Worm (Caenorhabditis elegans) whole organism, L1 larva: ENCODE measurements around the gene oatr-1.
A peak's percentile ranks its signal among the peaks of the same experiment; 100 is the strongest.

Experiments
- C04F5.9 ChIP-seq: sonication (generic microtip); optimal IDR thresholded peaks from 2 replicates; lab custom pipeline; 2016; ENCODE audit warnings: missing genetic modification characterization, missing compliant biosample characterization
- Y116A8C.19 ChIP-seq: sonication (generic microtip); optimal IDR thresholded peaks from 2 replicates; lab custom pipeline; 2016; ENCODE audit warnings: missing compliant biosample characterization, missing genetic modification characterization, borderline replicate concordance
- aha-1 ChIP-seq: fragments of 150-350 bp; optimal IDR thresholded peaks from 2 replicates; lab custom pipeline; 2014; ENCODE audit warnings: missing biosample characterization, missing genetic modification characterization
- alr-1 ChIP-seq: fragments of 200-800 bp; sonication (Bioruptor generic); optimal IDR thresholded peaks from 2 replicates; lab custom pipeline; 2018; ENCODE audit warnings: borderline replicate concordance, mild to moderate bottlenecking, missing genetic modification characterization, missing compliant biosample characterization
- ama-1 ChIP-seq: fragments of 150-350 bp; optimal IDR thresholded peaks from 2 replicates; lab custom pipeline; 2014
- blmp-1 ChIP-seq: fragments of 150-350 bp; optimal IDR thresholded peaks from 2 replicates; lab custom pipeline; 2014; ENCODE audit warnings: missing biosample characterization, missing genetic modification characterization
- ceh-8 ChIP-seq: fragments of 200-800 bp; sonication (Bioruptor generic); optimal IDR thresholded peaks from 2 replicates; lab custom pipeline; 2018; ENCODE audit warnings: mild to moderate bottlenecking, missing genetic modification characterization, moderate library complexity, missing compliant biosample characterization
- ceh-82 ChIP-seq, 3 experiments: fragments of 150-350 bp in 1 of 3; sonication (generic microtip) in 2 of 3; optimal IDR thresholded peaks; 2 replicates each; lab custom pipeline; 2014 to 2017; ENCODE audit warnings: missing biosample characterization in 3 of 3, missing genetic modification characterization in 3 of 3
- ceh-88 ChIP-seq: fragments of 200-800 bp; sonication (Bioruptor generic); IDR thresholded peaks from 2 replicates; pipeline ENCODE4 v1.3.6; 2022; ENCODE audit warnings: missing genetic modification characterization, missing compliant biosample characterization
- dpl-1 ChIP-seq, 3 experiments: fragments of 150-350 bp in 2 of 3; sonication (generic microtip) in 1 of 3; optimal IDR thresholded peaks; 2 replicates each; lab custom pipeline; 2014 to 2017; ENCODE audit warnings: missing biosample characterization in 3 of 3, missing genetic modification characterization in 3 of 3, missing genetic modification reagents in 3 of 3
- dsc-1 ChIP-seq: sonication (generic microtip); optimal IDR thresholded peaks from 2 replicates; lab custom pipeline; 2016; ENCODE audit warnings: mild to moderate bottlenecking, missing genetic modification characterization, missing compliant biosample characterization
- efl-1 ChIP-seq, 4 experiments: fragments of 150-350 bp; optimal IDR thresholded peaks in 3 of 4; peaks in 1 of 4; 1 replicate in 1 of 4; 2 replicates in 3 of 4; lab custom pipeline; 2014; ENCODE audit warnings: missing biosample characterization in 2 of 4, missing genetic modification characterization in 2 of 4, missing genetic modification reagents in 2 of 4
- egl-27 ChIP-seq, 2 experiments: fragments of 150-350 bp in 1 of 2; sonication (generic microtip); optimal IDR thresholded peaks; 3 replicates each; lab custom pipeline; 2017 to 2018; ENCODE audit warnings: missing biosample characterization in 2 of 2, missing genetic modification characterization in 2 of 2, missing genetic modification reagents in 2 of 2
- elt-3 ChIP-seq, 6 experiments: fragments of 150-350 bp in 1 of 6; sonication (generic microtip); optimal IDR thresholded peaks; 2 replicates each; lab custom pipeline; 2017 to 2018; ENCODE audit warnings: missing biosample characterization in 6 of 6, missing genetic modification characterization in 6 of 6, inconsistent platforms in 1 of 6
- fkh-8 ChIP-seq: sonication (generic microtip); optimal IDR thresholded peaks from 2 replicates; lab custom pipeline; 2016; ENCODE audit warnings: mild to moderate bottlenecking, missing genetic modification characterization, missing compliant biosample characterization
- grh-1 ChIP-seq: fragments of 200-800 bp; sonication (Bioruptor generic); IDR thresholded peaks from 2 replicates; pipeline ENCODE4 v1.3.6; 2022; ENCODE audit warnings: missing genetic modification reagents, missing genetic modification characterization, missing compliant biosample characterization
- hpl-2 ChIP-seq: fragments of 150-350 bp; optimal IDR thresholded peaks from 2 replicates; lab custom pipeline; 2014; ENCODE audit warnings: missing biosample characterization, missing genetic modification reagents, missing genetic modification characterization
- irx-1 ChIP-seq: sonication (generic microtip); optimal IDR thresholded peaks from 2 replicates; lab custom pipeline; 2016; ENCODE audit warnings: missing genetic modification characterization, missing compliant biosample characterization
- jun-1 ChIP-seq: fragments of 150-350 bp; optimal IDR thresholded peaks from 2 replicates; lab custom pipeline; 2014; ENCODE audit warnings: missing biosample characterization, missing genetic modification reagents, missing genetic modification characterization
- lin-13 ChIP-seq: fragments of 150-350 bp; optimal IDR thresholded peaks from 2 replicates; lab custom pipeline; 2014; ENCODE audit warnings: missing biosample characterization, missing genetic modification reagents, missing genetic modification characterization
- lin-14 ChIP-seq: fragments of 200-800 bp; sonication (Bioruptor generic); optimal IDR thresholded peaks from 2 replicates; lab custom pipeline; 2018; ENCODE audit warnings: mild to moderate bottlenecking, missing genetic modification characterization, moderate library complexity, missing compliant biosample characterization
- lin-15B ChIP-seq: fragments of 150-350 bp; sonication (generic microtip); optimal IDR thresholded peaks from 3 replicates; lab custom pipeline; 2014; ENCODE audit warnings: missing biosample characterization, missing genetic modification characterization
- lin-35 ChIP-seq, 2 experiments: fragments of 150-350 bp; optimal IDR thresholded peaks; 2 replicates each; lab custom pipeline; 2014; ENCODE audit warnings: missing biosample characterization in 2 of 2, missing genetic modification characterization in 2 of 2, missing genetic modification reagents in 2 of 2
- lin-39 ChIP-seq: fragments of 150-350 bp; optimal IDR thresholded peaks from 2 replicates; lab custom pipeline; 2014; ENCODE audit warnings: missing biosample characterization, missing genetic modification reagents, missing genetic modification characterization
- lir-3 ChIP-seq: sonication (generic microtip); optimal IDR thresholded peaks from 2 replicates; lab custom pipeline; 2016; ENCODE audit warnings: mild to moderate bottlenecking, missing genetic modification characterization, moderate library complexity, missing compliant biosample characterization; ENCODE audit not compliant: poor library complexity
- lsy-2 ChIP-seq, 2 experiments: fragments of 150-350 bp; optimal IDR thresholded peaks; 2 replicates each; lab custom pipeline; 2014; ENCODE audit warnings: missing biosample characterization in 2 of 2, missing genetic modification characterization in 2 of 2
- mdl-1 ChIP-seq, 2 experiments: fragments of 150-350 bp; optimal IDR thresholded peaks; 2 replicates each; lab custom pipeline; 2014 to 2017; ENCODE audit warnings: missing biosample characterization in 2 of 2, missing genetic modification characterization in 2 of 2, inconsistent platforms in 1 of 2
- mef-2 ChIP-seq: fragments of 150-350 bp; optimal IDR thresholded peaks from 2 replicates; lab custom pipeline; 2014; ENCODE audit warnings: missing biosample characterization, missing genetic modification characterization
- nhr-12 ChIP-seq: sonication (generic microtip); optimal IDR thresholded peaks from 2 replicates; lab custom pipeline; 2017; ENCODE audit warnings: missing biosample characterization, missing genetic modification characterization
- nhr-19 ChIP-seq: fragments of 200-800 bp; sonication (Bioruptor generic); conservative IDR thresholded peaks from 2 replicates; pipeline ENCODE4 v1.3.6; 2022; ENCODE audit warnings: missing genetic modification characterization, missing compliant biosample characterization
- nhr-20 ChIP-seq: sonication (generic microtip); optimal IDR thresholded peaks from 2 replicates; lab custom pipeline; 2016; ENCODE audit warnings: mild to moderate bottlenecking, missing genetic modification characterization, missing compliant biosample characterization
- nhr-47 ChIP-seq: sonication (generic microtip); optimal IDR thresholded peaks from 2 replicates; lab custom pipeline; 2016; ENCODE audit warnings: mild to moderate bottlenecking, missing genetic modification characterization, moderate library complexity, missing compliant biosample characterization
- nhr-71 ChIP-seq: sonication (generic microtip); optimal IDR thresholded peaks from 2 replicates; lab custom pipeline; 2016; ENCODE audit warnings: mild to moderate bottlenecking, missing genetic modification characterization, moderate library complexity, missing compliant biosample characterization
- nhr-84 ChIP-seq: sonication (generic microtip); optimal IDR thresholded peaks from 2 replicates; lab custom pipeline; 2017; ENCODE audit warnings: missing biosample characterization, missing genetic modification characterization
- nhr-85 ChIP-seq: sonication (generic microtip); peaks from one replicate; lab custom pipeline; 2016; ENCODE audit warnings: missing genetic modification characterization, inconsistent platforms, missing compliant biosample characterization
- rnt-1 ChIP-seq: sonication (generic microtip); optimal IDR thresholded peaks from 2 replicates; lab custom pipeline; 2016; ENCODE audit warnings: mild to moderate bottlenecking, missing genetic modification characterization, moderate library complexity, missing compliant biosample characterization
- snpc-4 ChIP-seq: fragments of 150-350 bp; optimal IDR thresholded peaks from 2 replicates; lab custom pipeline; 2014; ENCODE audit warnings: missing biosample characterization, missing genetic modification characterization
- snu-23 ChIP-seq: sonication (generic microtip); optimal IDR thresholded peaks from 2 replicates; lab custom pipeline; 2016; ENCODE audit warnings: missing genetic modification characterization, missing compliant biosample characterization
- sox-4 ChIP-seq: sonication (generic microtip); optimal IDR thresholded peaks from 2 replicates; lab custom pipeline; 2016; ENCODE audit warnings: missing genetic modification characterization, missing compliant biosample characterization
- swsn-7 ChIP-seq: sonication (generic microtip); optimal IDR thresholded peaks from 2 replicates; lab custom pipeline; 2016; ENCODE audit warnings: missing genetic modification characterization, missing compliant biosample characterization
- tbx-2 ChIP-seq: sonication (generic microtip); optimal IDR thresholded peaks from 2 replicates; lab custom pipeline; 2016; ENCODE audit warnings: missing genetic modification characterization, missing compliant biosample characterization
- tlp-1 ChIP-seq: fragments of 150-350 bp; optimal IDR thresholded peaks from 2 replicates; lab custom pipeline; 2014; ENCODE audit warnings: missing biosample characterization, missing genetic modification characterization
- unc-130 ChIP-seq: fragments of 150-350 bp; optimal IDR thresholded peaks from 2 replicates; lab custom pipeline; 2017; ENCODE audit warnings: missing biosample characterization, missing genetic modification characterization, inconsistent platforms
- unc-30 ChIP-seq: sonication (generic microtip); optimal IDR thresholded peaks from 2 replicates; lab custom pipeline; 2017; ENCODE audit warnings: missing biosample characterization, missing genetic modification characterization
- unc-62 ChIP-seq: fragments of 150-350 bp; optimal IDR thresholded peaks from 2 replicates; lab custom pipeline; 2014; ENCODE audit warnings: missing biosample characterization, missing genetic modification reagents, missing genetic modification characterization
- vab-15 ChIP-seq: sonication (generic microtip); optimal IDR thresholded peaks from 2 replicates; lab custom pipeline; 2017; ENCODE audit warnings: missing genotype, mild to moderate bottlenecking, missing genetic modification characterization, missing compliant biosample characterization
- zag-1 ChIP-seq: fragments of 150-350 bp; optimal IDR thresholded peaks from 2 replicates; lab custom pipeline; 2014; ENCODE audit warnings: missing biosample characterization, missing genetic modification characterization
- ztf-4 ChIP-seq: fragments of 150-350 bp; optimal IDR thresholded peaks from 2 replicates; lab custom pipeline; 2014; ENCODE audit warnings: missing biosample characterization, missing genetic modification characterization

Gene oatr-1

ce11 chrIII:6360114-6360513 lies 35.9 kb downstream of the oatr-1 start:
- TF ChIP-seq lin-15B (tag; lab: Kevin White, UChicago), result no peak
- peak; percentile 50 for TF ChIP-seq lin-13 (GFP tag; lab: Kevin White, UChicago)
- TF ChIP-seq nhr-85, result peak; percentile 97
- peak; percentile 2 for TF ChIP-seq swsn-7 (tag; lab: Kevin White, UChicago)
- TF ChIP-seq lin-35 (GFP tag; optimal IDR thresholded peaks at IDR 0.05; lab: Kevin White, UChicago), result peak; percentile 28 to 58
- TF ChIP-seq grh-1 (GFP tag; lab: Robert Waterston, UW), result peak; percentile 54; the same call in 1 of the 2 replicates
- peak; percentile 57 for TF ChIP-seq dsc-1 (tag; lab: Kevin White, UChicago)
- TF ChIP-seq mdl-1 (tag; optimal IDR thresholded peaks at IDR 0.05; lab: Kevin White, UChicago), result peak in 1 of 2 experiments; percentile 85
- peak; percentile 73 for TF ChIP-seq nhr-19 (GFP tag; lab: Robert Waterston, UW)
- TF ChIP-seq C04F5.9 (tag; lab: Kevin White, UChicago), result no peak
- peak in 1 of 3 experiments; percentile 28 for TF ChIP-seq dpl-1 (GFP tag; optimal IDR thresholded peaks at IDR 0.05; lab: Kevin White, UChicago)
- TF ChIP-seq nhr-71, result peak; percentile 92
- peak; percentile 61 for TF ChIP-seq blmp-1 (tag; lab: Kevin White, UChicago)
- no peak for TF ChIP-seq sox-4 (tag; lab: Kevin White, UChicago)
- peak; percentile 74 for TF ChIP-seq snu-23 (GFP tag; lab: Kevin White, UChicago)
- TF ChIP-seq nhr-47 (tag; lab: Kevin White, UChicago), result peak; percentile 55
- peak; percentile 65 for TF ChIP-seq unc-130
- no peak for TF ChIP-seq unc-30
- no peak for TF ChIP-seq ama-1 (lab: Kevin White, UChicago)
- peak; percentile 53 to 65 for TF ChIP-seq lsy-2 (tag; optimal IDR thresholded peaks at IDR 0.05; lab: Kevin White, UChicago)
- TF ChIP-seq lin-39 (tag; lab: Kevin White, UChicago), result peak; percentile 66
- peak; percentile 26 for TF ChIP-seq lir-3 (tag; lab: Kevin White, UChicago)
- TF ChIP-seq nhr-20 (tag; lab: Kevin White, UChicago), result peak; percentile 80
- no peak for TF ChIP-seq hpl-2 (GFP tag; lab: Kevin White, UChicago)
- TF ChIP-seq egl-27 (tag; optimal IDR thresholded peaks at IDR 0.05; lab: Kevin White, UChicago), result peak in 1 of 2 experiments; percentile 1
- TF ChIP-seq elt-3 (tag; optimal IDR thresholded peaks at IDR 0.05; lab: Kevin White, UChicago), result peak in 1 of 6 experiments; percentile 3
- TF ChIP-seq tbx-2 (tag; lab: Kevin White, UChicago), result peak; percentile 42
- peak; percentile 84 for TF ChIP-seq rnt-1
- no peak for TF ChIP-seq irx-1 (tag; lab: Kevin White, UChicago)
- peak; percentile 91 for TF ChIP-seq lin-14 (GFP tag; lab: Kevin White, UChicago)
- TF ChIP-seq ceh-82 (tag; optimal IDR thresholded peaks at IDR 0.05; lab: Kevin White, UChicago), result no peak
- TF ChIP-seq efl-1 (optimal IDR thresholded peaks at IDR 0.05; lab: Kevin White, UChicago), result peak; percentile 3 to 28
- peak in 1 of 2 experiments; percentile 93 for TF ChIP-seq efl-1 (GFP tag; optimal IDR thresholded peaks at IDR 0.05 in 1 of 2; lab: Kevin White, UChicago)

ce11 chrIII:6359171-6359854 lies 36.7 kb downstream of the oatr-1 start:
- TF ChIP-seq unc-62 (no peak), C04F5.9 (tag; lab: Kevin White, UChicago) (no peak), blmp-1 (tag; lab: Kevin White, UChicago) (peak; percentile 83), lsy-2 (tag; optimal IDR thresholded peaks at IDR 0.05; lab: Kevin White, UChicago) (no peak), tbx-2 (tag; lab: Kevin White, UChicago) (no peak), ceh-82 (tag; optimal IDR thresholded peaks at IDR 0.05; lab: Kevin White, UChicago) (no peak), jun-1 (tag; lab: Kevin White, UChicago) (no peak), nhr-19 (GFP tag; lab: Robert Waterston, UW) (0 out of 2 replicates have a peak, but pooled peaks have one; percentile 5), ceh-8 (GFP tag; lab: Kevin White, UChicago) (no peak), snpc-4 (tag; lab: Kevin White, UChicago) (no peak), mef-2 (tag; lab: Kevin White, UChicago) (no peak), nhr-84 (tag; lab: Kevin White, UChicago) (no peak), lir-3 (tag; lab: Kevin White, UChicago) (no peak), aha-1 (tag; lab: Kevin White, UChicago) (no peak), nhr-12 (tag; lab: Kevin White, UChicago) (no peak), unc-130 (no peak), vab-15 (tag; lab: Kevin White, UChicago) (no peak), ztf-4 (no peak), alr-1 (no peak), fkh-8 (tag; lab: Kevin White, UChicago) (no peak), zag-1 (no peak), efl-1 (optimal IDR thresholded peaks at IDR 0.05; lab: Kevin White, UChicago) (no peak), efl-1 (GFP tag; optimal IDR thresholded peaks at IDR 0.05 in 1 of 2; lab: Kevin White, UChicago) (peak in 1 of 2 experiments; percentile 82), ceh-88 (no peak), hpl-2 (GFP tag; lab: Kevin White, UChicago) (no peak), Y116A8C.19 (tag; lab: Kevin White, UChicago) (no peak), tlp-1 (tag; lab: Kevin White, UChicago) (no peak)
